Fruit fly (Drosophila melanogaster) whole organism, embryonic: ENCODE results near the gene CG12106.

Experiments used
- Atf3 ChIP-seq: fragments of 200-800 bp; sonication (Bioruptor generic); optimal IDR thresholded peaks from 3 replicates; lab custom pipeline; 2016; ENCODE audit warnings: missing biosample characterization, missing genetic modification characterization
- BEAF-32 ChIP-seq: fragments of 200-800 bp; sonication (Bioruptor generic); optimal IDR thresholded peaks from 3 replicates; lab custom pipeline; 2017; ENCODE audit warnings: missing biosample characterization, missing genetic modification characterization, mild to moderate bottlenecking, moderate library complexity, missing genetic modification reagents
- Bteb2 ChIP-seq: fragments of 200-800 bp; sonication (Bioruptor generic); optimal IDR thresholded peaks from 2 replicates; lab custom pipeline; 2016; ENCODE audit warnings: missing biosample characterization, missing genetic modification characterization
- CG12299 ChIP-seq: fragments of 200-800 bp; sonication (Bioruptor generic); optimal IDR thresholded peaks from 2 replicates; lab custom pipeline; 2018; ENCODE audit warnings: missing biosample characterization, mild to moderate bottlenecking, missing genetic modification characterization
- CG12659 ChIP-seq: fragments of 200-800 bp; sonication (Bioruptor generic); optimal IDR thresholded peaks from 3 replicates; lab custom pipeline; 2017; ENCODE audit warnings: mild to moderate bottlenecking, missing biosample characterization, missing genetic modification reagents, missing genetic modification characterization
- CG13624 ChIP-seq: fragments of 200-800 bp; sonication (Bioruptor generic); optimal IDR thresholded peaks from 2 replicates; lab custom pipeline; 2016; ENCODE audit warnings: missing biosample characterization, missing genetic modification characterization
- CG13775 ChIP-seq: fragments of 200-800 bp; sonication (Bioruptor generic); optimal IDR thresholded peaks from 3 replicates; lab custom pipeline; 2017; ENCODE audit warnings: missing biosample characterization, mild to moderate bottlenecking, missing genetic modification characterization
- CG14050 ChIP-seq: fragments of 200-800 bp; sonication (Bioruptor generic); IDR thresholded peaks from 3 replicates; pipeline ENCODE4 v1.3.6; 2022; ENCODE audit warnings: missing biosample characterization, missing genetic modification characterization
- CG1647 ChIP-seq: fragments of 200-800 bp; sonication (Bioruptor generic); optimal IDR thresholded peaks from 3 replicates; lab custom pipeline; 2016; ENCODE audit warnings: missing biosample characterization, missing genetic modification characterization
- CG17186 ChIP-seq: fragments of 200-800 bp; sonication (Bioruptor generic); optimal IDR thresholded peaks from 3 replicates; lab custom pipeline; 2017; ENCODE audit warnings: missing biosample characterization, missing genetic modification reagents, missing genetic modification characterization
- CG17385 ChIP-seq: fragments of 200-800 bp; sonication (Bioruptor generic); optimal IDR thresholded peaks from 3 replicates; lab custom pipeline; 2018; ENCODE audit warnings: missing biosample characterization, mild to moderate bottlenecking, missing genetic modification characterization
- CG17802 ChIP-seq: fragments of 200-800 bp; sonication (Bioruptor generic); optimal IDR thresholded peaks from 2 replicates; lab custom pipeline; 2018; ENCODE audit warnings: missing biosample characterization, mild to moderate bottlenecking, missing genetic modification characterization, moderate library complexity
- CG18619 ChIP-seq: fragments of 200-800 bp; sonication (Bioruptor generic); optimal IDR thresholded peaks from 3 replicates; lab custom pipeline; 2017; ENCODE audit warnings: missing biosample characterization, mild to moderate bottlenecking, missing genetic modification characterization
- CG18764 ChIP-seq: fragments of 200-800 bp; sonication (Bioruptor generic); optimal IDR thresholded peaks from 3 replicates; lab custom pipeline; 2016; ENCODE audit warnings: missing biosample characterization, missing genetic modification characterization
- CG2120 ChIP-seq: fragments of 200-800 bp; sonication (Bioruptor generic); optimal IDR thresholded peaks from 3 replicates; lab custom pipeline; 2016; ENCODE audit warnings: missing biosample characterization, missing genetic modification characterization
- CG30403 ChIP-seq: fragments of 200-800 bp; sonication (Bioruptor generic); optimal IDR thresholded peaks from 3 replicates; lab custom pipeline; 2016; ENCODE audit warnings: missing biosample characterization, missing genetic modification characterization
- CG31224 ChIP-seq: fragments of 200-800 bp; sonication (Bioruptor generic); IDR thresholded peaks from 2 replicates; pipeline ENCODE4 v1.3.6; 2022; ENCODE audit warnings: missing biosample characterization, missing genetic modification characterization
- CG34224 ChIP-seq: fragments of 200-800 bp; sonication (Bioruptor generic); IDR thresholded peaks from 3 replicates; pipeline ENCODE4 v1.3.6; 2022; ENCODE audit warnings: missing biosample characterization, missing genetic modification characterization; ENCODE audit not compliant: partially characterized antibody
- CG4282 ChIP-seq: fragments of 200-800 bp; sonication (Bioruptor generic); optimal IDR thresholded peaks from 2 replicates; lab custom pipeline; 2016; ENCODE audit warnings: missing biosample characterization, missing genetic modification characterization
- CG4617 ChIP-seq: fragments of 200-800 bp; sonication (Bioruptor generic); optimal IDR thresholded peaks from 3 replicates; lab custom pipeline; 2016; ENCODE audit warnings: missing biosample characterization, missing genetic modification characterization, borderline replicate concordance
- CG6272 ChIP-seq: fragments of 200-800 bp; sonication (Bioruptor generic); IDR thresholded peaks from 2 replicates; pipeline ENCODE4 v1.3.6; 2022; ENCODE audit warnings: missing biosample characterization, missing genetic modification characterization
- CG6689 ChIP-seq: fragments of 200-800 bp; sonication (Bioruptor generic); IDR thresholded peaks from 2 replicates; pipeline ENCODE4 v1.3.6; 2022; ENCODE audit warnings: missing biosample characterization, missing genetic modification characterization
- CG8924 ChIP-seq: fragments of 200-800 bp; optimal IDR thresholded peaks from 3 replicates; lab custom pipeline; 2019; ENCODE audit warnings: missing biosample characterization, mild to moderate bottlenecking, missing genetic modification characterization, moderate library complexity
- Chrac-16 ChIP-seq: fragments of 200-800 bp; sonication (Bioruptor generic); optimal IDR thresholded peaks from 3 replicates; lab custom pipeline; 2016; ENCODE audit warnings: missing biosample characterization, missing genetic modification characterization
- Doc3 ChIP-seq: fragments of 200-800 bp; sonication (Bioruptor generic); IDR thresholded peaks from 3 replicates; pipeline ENCODE4 v1.3.6; 2022; ENCODE audit warnings: missing biosample characterization, missing genetic modification characterization; ENCODE audit not compliant: partially characterized antibody
- HLH4C ChIP-seq: fragments of 200-800 bp; sonication (Bioruptor generic); IDR thresholded peaks from 3 replicates; pipeline ENCODE4 v1.3.6; 2022; ENCODE audit warnings: missing biosample characterization, missing genetic modification characterization; ENCODE audit not compliant: partially characterized antibody
- HmgD ChIP-seq: fragments of 200-800 bp; sonication (Bioruptor generic); optimal IDR thresholded peaks from 3 replicates; lab custom pipeline; 2016; ENCODE audit warnings: missing biosample characterization, missing genetic modification characterization
- Jarid2 ChIP-seq: fragments of 200-800 bp; sonication (Bioruptor generic); optimal IDR thresholded peaks from 3 replicates; lab custom pipeline; 2017; ENCODE audit warnings: mild to moderate bottlenecking, missing biosample characterization, missing genetic modification reagents, missing genetic modification characterization
- Meics ChIP-seq: fragments of 200-800 bp; sonication (Bioruptor generic); optimal IDR thresholded peaks from 2 replicates; lab custom pipeline; 2017; ENCODE audit warnings: missing biosample characterization, mild to moderate bottlenecking, missing genetic modification characterization
- Sin3A ChIP-seq: fragments of >200 bp; optimal IDR thresholded peaks from 2 replicates; lab custom pipeline; 2018
- Trl ChIP-seq, 3 experiments: fragments of >200 bp in 2 of 3; fragments of 200-800 bp in 1 of 3; sonication (Bioruptor generic) in 1 of 3; optimal IDR thresholded peaks; 2 replicates in 1 of 3; 3 replicates in 2 of 3; lab custom pipeline; 2016 to 2017; ENCODE audit warnings: missing biosample characterization in 1 of 3, missing genetic modification characterization in 1 of 3
- Usf ChIP-seq: fragments of 200-800 bp; sonication (Bioruptor generic); optimal IDR thresholded peaks from 2 replicates; lab custom pipeline; 2017; ENCODE audit warnings: missing genotype, missing biosample characterization, missing genetic modification characterization
- ac ChIP-seq: fragments of 200-800 bp; sonication (Bioruptor generic); optimal IDR thresholded peaks from 3 replicates; lab custom pipeline; 2017; ENCODE audit warnings: missing biosample characterization, mild to moderate bottlenecking, missing genetic modification characterization
- az2 ChIP-seq: fragments of 200-800 bp; sonication (Bioruptor generic); optimal IDR thresholded peaks from 3 replicates; lab custom pipeline; 2016; ENCODE audit warnings: missing biosample characterization, missing genetic modification characterization
- bcd ChIP-seq: fragments of 200-800 bp; sonication (Bioruptor generic); optimal IDR thresholded peaks from 2 replicates; lab custom pipeline; 2017; ENCODE audit warnings: missing biosample characterization, mild to moderate bottlenecking, missing genetic modification characterization
- chinmo ChIP-seq: fragments of 200-800 bp; sonication (Bioruptor generic); IDR thresholded peaks from 4 replicates; pipeline ENCODE4 v1.3.6; 2022; ENCODE audit warnings: missing biosample characterization, missing genetic modification characterization; ENCODE audit not compliant: partially characterized antibody
- chn ChIP-seq: fragments of 200-800 bp; sonication (Bioruptor generic); optimal IDR thresholded peaks from 2 replicates; lab custom pipeline; 2016; ENCODE audit warnings: missing biosample characterization, missing genetic modification characterization
- emc ChIP-seq: fragments of 200-800 bp; sonication (Bioruptor generic); optimal IDR thresholded peaks from 2 replicates; lab custom pipeline; 2016; ENCODE audit warnings: missing biosample characterization, missing genetic modification characterization
- fd102C ChIP-seq: fragments of 200-800 bp; sonication (Bioruptor generic); optimal IDR thresholded peaks from 2 replicates; lab custom pipeline; 2018; ENCODE audit warnings: missing biosample characterization, mild to moderate bottlenecking, missing genetic modification characterization, moderate library complexity
- grau ChIP-seq: fragments of 200-800 bp; optimal IDR thresholded peaks from 3 replicates; lab custom pipeline; 2019; ENCODE audit warnings: missing biosample characterization, mild to moderate bottlenecking, missing genetic modification characterization, moderate library complexity
- hbn ChIP-seq: fragments of 200-800 bp; sonication (Bioruptor generic); IDR thresholded peaks from 2 replicates; pipeline ENCODE4 v1.3.6; 2022; ENCODE audit warnings: missing biosample characterization, missing genetic modification characterization; ENCODE audit not compliant: partially characterized antibody
- inv ChIP-seq: fragments of 200-800 bp; sonication (Bioruptor generic); IDR thresholded peaks from 2 replicates; pipeline ENCODE4 v1.3.6; 2022; ENCODE audit warnings: missing biosample characterization, missing genetic modification characterization; ENCODE audit not compliant: partially characterized antibody
- klu ChIP-seq: fragments of 200-800 bp; sonication (Bioruptor generic); IDR thresholded peaks from 2 replicates; pipeline ENCODE4 v1.3.6; 2022; ENCODE audit warnings: missing biosample characterization, missing genetic modification characterization
- lola ChIP-seq, 3 experiments: fragments of >200 bp in 2 of 3; fragments of 200-800 bp in 1 of 3; sonication (Bioruptor generic) in 1 of 3; optimal IDR thresholded peaks; 2 replicates each; lab custom pipeline; 2017 to 2019; ENCODE audit warnings: missing biosample characterization in 3 of 3, missing genetic modification characterization in 3 of 3, mild to moderate bottlenecking in 1 of 3, moderate library complexity in 1 of 3
- mld ChIP-seq: fragments of 200-800 bp; sonication (Bioruptor generic); IDR thresholded peaks from 3 replicates; pipeline ENCODE4 v1.3.6; 2022; ENCODE audit warnings: missing biosample characterization, missing genetic modification characterization; ENCODE audit not compliant: partially characterized antibody
- nerfin-2 ChIP-seq: fragments of 200-800 bp; sonication (Bioruptor generic); IDR thresholded peaks from 2 replicates; pipeline ENCODE4 v1.3.6; 2022; ENCODE audit warnings: missing biosample characterization, missing genetic modification characterization; ENCODE audit not compliant: partially characterized antibody
- pb ChIP-seq: fragments of 200-800 bp; sonication (Bioruptor generic); optimal IDR thresholded peaks from 3 replicates; lab custom pipeline; 2016; ENCODE audit warnings: missing biosample characterization, missing genetic modification characterization
- slp2 ChIP-seq: fragments of 200-800 bp; sonication (Bioruptor generic); optimal IDR thresholded peaks from 2 replicates; lab custom pipeline; 2016; ENCODE audit warnings: missing biosample characterization, missing genetic modification characterization

CG12106 gene

dm6 chrX:9243417-9243884 is 49.8 kb downstream of the CG12106 start, which contains the start of the genes mxc and Larp7 (continued):
- TF ChIP-seq CG13624 (GFP tag; lab: Kevin White, UChicago) (peak; percentile 70), Trl (optimal IDR thresholded peaks at IDR 0.05; lab: Kevin White, UChicago) (no peak), Trl (GFP tag; optimal IDR thresholded peaks at IDR 0.05; lab: Kevin White, UChicago) (peak; percentile 75), CG17186 (GFP tag; lab: Kevin White, UChicago) (peak; percentile 83), nerfin-2 (peak; percentile 81), az2 (peak; percentile 48), CG2120 (GFP tag; lab: Kevin White, UChicago) (peak; percentile 82), Usf (GFP tag; lab: Kevin White, UChicago) (peak; percentile 47), CG6272 (GFP tag; lab: Robert Waterston, UW) (peak; percentile 59), hbn (GFP tag; lab: Robert Waterston, UW) (peak; percentile 86), klu (peak; percentile 45; the same call in 1 of the 2 replicates), CG12659 (GFP tag; lab: Kevin White, UChicago) (peak; percentile 69), chinmo (GFP tag; lab: Robert Waterston, UW) (peak; percentile 79; the same call in 2 of the 4 replicates), Meics (GFP tag; lab: Kevin White, UChicago) (no peak), Atf3 (no peak), chn (GFP tag; lab: Kevin White, UChicago) (peak; percentile 49), CG8924 (tag; lab: Kevin White, UChicago) (peak; percentile 53), slp2 (peak; percentile 57), Chrac-16 (GFP tag; lab: Kevin White, UChicago) (peak; percentile 67), CG12299 (tag; lab: Kevin White, UChicago) (peak; percentile 8), Bteb2 (GFP tag; lab: Kevin White, UChicago) (peak; percentile 53), ac (no peak), CG1647 (GFP tag; lab: Kevin White, UChicago) (peak; percentile 21), CG34224 (GFP tag; lab: Robert Waterston, UW) (peak; percentile 83), CG4617 (GFP tag; lab: Kevin White, UChicago) (peak; percentile 77), CG17802 (tag; lab: Kevin White, UChicago) (peak; percentile 16), Sin3A (peak; percentile 98), CG13775 (GFP tag; lab: Kevin White, UChicago) (peak; percentile 61), HmgD (GFP tag; lab: Kevin White, UChicago) (peak; percentile 51), Doc3 (peak; percentile 82), grau (tag; lab: Kevin White, UChicago) (peak; percentile 55), BEAF-32 (peak; percentile 94), lola (GFP tag; optimal IDR thresholded peaks at IDR 0.05; lab: Kevin White, UChicago) (peak in 1 of 3 experiments; percentile 53), CG4282 (peak; percentile 16), CG14050 (GFP tag; lab: Robert Waterston, UW) (peak; percentile 24; the same call in 1 of the 3 replicates), CG17385 (GFP tag; lab: Kevin White, UChicago) (peak; percentile 27), CG18764 (GFP tag; lab: Kevin White, UChicago) (peak; percentile 5), CG30403 (GFP tag; lab: Kevin White, UChicago) (peak; percentile 72), mld (GFP tag; lab: Robert Waterston, UW) (peak; percentile 64; the same call in 1 of the 3 replicates), fd102C (peak; percentile 6), HLH4C (GFP tag; lab: Robert Waterston, UW) (peak; percentile 80), inv (GFP tag; lab: Robert Waterston, UW) (peak; percentile 88), Jarid2 (GFP tag; lab: Kevin White, UChicago) (no peak), CG18619 (peak; percentile 43), CG31224 (GFP tag; lab: Robert Waterston, UW) (0 out of 2 replicates have a peak, but pooled peaks have one; percentile 26), pb (peak; percentile 0), CG6689 (peak; percentile 57; the same call in 1 of the 2 replicates), emc (no peak), bcd (GFP tag; lab: Kevin White, UChicago) (peak; percentile 49)
